Fruit fly (Drosophila melanogaster): ENCODE measurements around the gene CG6013.

- TF ChIP-seq gro (GFP tag; optimal IDR thresholded peaks at IDR 0.05) (no peak), CG7963 (GFP tag; IDR thresholded peaks at IDR 0.05; ENCODE audit: partially characterized antibody) (no peak), Ets65A (GFP tag) (no peak), cato (GFP tag; optimal IDR thresholded peaks at IDR 0.05; ENCODE audit: borderline replicate concordance) (no peak), Lhr (GFP tag; optimal IDR thresholded peaks at IDR 0.05) (no peak), pb (GFP tag; optimal IDR thresholded peaks at IDR 0.05) (no peak), lab (GFP tag; optimal IDR thresholded peaks at IDR 0.05) (peak; percentile 35), Ssrp (tag; optimal IDR thresholded peaks at IDR 0.05) (no peak), CG31224 (GFP tag; IDR thresholded peaks at IDR 0.05) (no peak), CG3065 (GFP tag; optimal IDR thresholded peaks at IDR 0.05) (no peak), lbe (GFP tag; optimal IDR thresholded peaks at IDR 0.05) (no peak), CG4328 (GFP tag; optimal IDR thresholded peaks at IDR 0.05) (no peak)
Observed at dm6 chr3R:18991721-18992120, 39.6 kb upstream of the CG6013 start.

Data from whole organism, embryonic.